Worm (Caenorhabditis elegans) whole organism, L4/young adult: ENCODE measurements around the gene F19C6.2.

Experiments
- W03F9.2 ChIP-seq: fragments of 150-350 bp; optimal IDR thresholded peaks from 2 replicates; lab custom pipeline; 2014; ENCODE audit warnings: missing biosample characterization, missing genetic modification characterization
- dao-5 ChIP-seq: sonication (generic microtip); optimal IDR thresholded peaks from 2 replicates; lab custom pipeline; 2016; ENCODE audit warnings: missing genotype, missing genetic modification characterization, moderate library complexity, missing compliant biosample characterization
- him-1 ChIP-seq: sonication (generic microtip); optimal IDR thresholded peaks from 2 replicates; lab custom pipeline; 2016; ENCODE audit warnings: missing genotype, missing genetic modification reagents, missing genetic modification characterization, missing compliant biosample characterization

F19C6.2 gene

ce11 chrX:9999599-10000201 lies 1.0 kb upstream of the F19C6.2 start:
- TF ChIP-seq him-1 (tag; lab: Kevin White, UChicago), result peak; percentile 70
- TF ChIP-seq dao-5 (tag; lab: Kevin White, UChicago), result no peak
- TF ChIP-seq W03F9.2, result peak; percentile 39

DNA sequence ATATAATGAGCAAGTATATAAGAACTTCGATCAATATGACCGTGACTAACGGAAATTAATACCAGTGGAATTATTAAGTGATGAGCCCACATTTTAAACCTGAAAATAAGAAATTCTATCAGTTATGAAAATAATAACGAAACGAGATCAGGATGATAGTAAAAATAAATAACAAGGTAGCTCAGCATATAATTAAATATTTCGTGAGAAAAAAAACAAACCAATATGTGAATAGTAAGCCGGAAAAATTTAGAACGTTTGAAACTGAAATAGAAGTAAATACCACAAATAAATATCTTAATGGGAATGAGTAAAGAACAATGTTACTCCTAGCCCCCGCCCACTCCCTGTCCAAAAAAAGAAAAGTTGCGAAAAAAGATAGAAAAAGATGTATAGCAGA lies 7.9 kb downstream of the F19C6.2 start, which contains the start of gene F19C6.3:
Gene F19C6.3, minus strand, starts transcription at position 101 of the 400 bp plus-strand sequence.
- TF ChIP-seq W03F9.2 (no peak), him-1 (tag; lab: Kevin White, UChicago) (no peak), dao-5 (tag; lab: Kevin White, UChicago) (no peak)

DNA sequence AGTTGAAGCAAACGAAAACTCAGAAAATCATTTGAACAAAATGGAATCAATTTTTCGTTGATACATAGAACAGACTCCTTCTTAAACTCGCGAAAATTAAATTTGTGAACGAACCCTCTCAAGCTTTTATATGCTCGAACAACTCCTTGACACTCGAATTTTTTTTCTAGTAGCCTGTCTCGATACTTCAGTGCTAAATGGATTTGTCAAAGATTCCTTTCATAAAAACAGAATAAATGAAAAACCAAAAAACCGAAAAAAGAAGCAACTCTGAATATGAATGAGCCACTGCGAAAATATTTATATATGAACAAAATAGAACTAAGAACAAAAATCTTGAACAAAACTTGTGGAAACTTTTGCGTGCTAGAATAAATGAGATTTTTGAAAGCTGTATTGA lies 9.2 kb downstream of the F19C6.2 start:
- TF ChIP-seq him-1 (tag; lab: Kevin White, UChicago) (no peak), dao-5 (tag; lab: Kevin White, UChicago) (no peak), W03F9.2 (no peak)

DNA sequence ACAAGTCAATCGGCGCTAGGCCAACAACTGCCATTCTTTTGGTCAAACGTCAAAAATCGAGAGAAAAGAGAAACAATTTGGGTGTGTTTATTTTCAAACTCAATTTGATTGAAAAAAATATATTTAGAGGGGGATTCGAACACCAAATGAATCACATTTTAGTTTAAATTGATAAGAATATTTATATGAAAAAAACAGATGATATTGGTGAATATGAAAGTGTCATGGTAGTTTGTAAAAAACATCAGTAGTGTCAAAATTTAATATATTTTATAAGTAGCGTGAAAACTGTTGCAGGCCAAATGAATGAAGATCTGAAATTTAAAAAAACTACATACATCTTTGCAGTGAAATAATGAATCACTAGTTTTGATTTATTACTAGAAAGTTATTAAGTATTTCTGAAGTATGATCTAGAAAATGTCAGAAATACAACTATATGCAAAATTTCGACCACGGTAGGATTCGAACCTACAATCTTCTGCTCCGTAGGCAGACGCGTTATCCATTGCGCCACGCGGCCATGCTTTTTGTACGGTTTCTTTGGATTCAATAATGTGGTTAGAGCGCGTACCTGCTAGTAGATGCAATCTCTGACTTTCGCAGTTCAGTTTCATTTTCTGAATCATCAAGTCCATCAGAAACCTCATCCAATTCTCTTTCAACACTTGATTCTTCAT lies 17.4 kb downstream of the F19C6.2 start, which contains the start of gene F19C6.4:
Gene F19C6.4, minus strand, starts transcription at position 51 of the 680 bp plus-strand sequence.
- TF ChIP-seq him-1 (tag; lab: Kevin White, UChicago), result no peak
- TF ChIP-seq dao-5 (tag; lab: Kevin White, UChicago), result no peak
- TF ChIP-seq W03F9.2, result no peak

DNA sequence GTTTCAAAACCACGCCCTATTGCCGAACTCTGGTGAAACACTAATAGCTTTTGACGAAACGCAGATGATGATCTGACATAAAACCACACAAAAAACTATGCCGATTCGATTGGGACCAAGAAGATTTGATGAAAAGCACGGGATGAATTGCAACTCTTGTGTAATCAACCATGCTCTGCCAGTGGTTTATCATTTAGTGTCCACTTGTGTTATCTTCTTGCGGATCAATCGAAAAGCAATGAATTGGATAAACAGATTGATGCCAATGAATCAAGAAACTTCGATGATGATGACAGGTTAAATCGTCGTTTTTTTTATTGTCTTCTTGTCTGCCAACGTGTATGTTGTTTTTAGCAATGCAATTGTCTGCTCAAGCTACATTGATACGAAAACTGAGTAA lies 21.3 kb downstream of the F19C6.2 start, which contains the start of gene F42G10.1:
Gene F42G10.1, minus strand, starts transcription at position 151 of the 400 bp plus-strand sequence.
- no peak for TF ChIP-seq dao-5 (tag; lab: Kevin White, UChicago)
- no peak for TF ChIP-seq him-1 (tag; lab: Kevin White, UChicago)
- no peak for TF ChIP-seq W03F9.2

ce11 chrX:10026347-10026746 lies 25.6 kb downstream of the F19C6.2 start:
- TF ChIP-seq dao-5 (tag; lab: Kevin White, UChicago), result no peak
- TF ChIP-seq W03F9.2, result peak; percentile 12

DNA sequence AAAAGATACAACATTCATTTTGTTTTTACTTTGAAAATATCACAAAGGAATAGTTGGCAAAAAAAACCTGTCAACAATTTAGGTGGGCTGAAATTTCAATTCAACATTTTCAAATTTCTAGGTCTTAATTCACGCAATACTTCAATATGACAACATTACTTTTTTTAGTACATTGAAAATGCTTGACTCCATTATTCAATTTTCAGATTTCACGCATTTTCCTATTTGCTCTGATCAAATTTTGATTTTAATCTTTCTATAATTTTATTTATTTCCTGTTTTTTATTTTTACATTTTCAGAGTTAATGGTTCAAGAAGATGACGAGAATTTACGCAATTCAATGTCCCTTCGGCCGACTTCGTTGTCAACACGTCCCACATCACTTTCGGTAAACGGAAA lies 26.8 kb downstream of the F19C6.2 start, which contains the start of gene mkk-4:
Gene mkk-4, plus strand, starts transcription at position 301 of the 400 bp plus-strand sequence.
- TF ChIP-seq him-1 (tag; lab: Kevin White, UChicago) (no peak), W03F9.2 (no peak), dao-5 (tag; lab: Kevin White, UChicago) (no peak)

ce11 chrX:10030836-10031235 lies 30.1 kb downstream of the F19C6.2 start, which contains the start of gene sek-6:
TSS of gene sek-6 (plus strand) at chrX:10031150.
- TF ChIP-seq dao-5 (tag; lab: Kevin White, UChicago) (no peak), W03F9.2 (no peak), him-1 (tag; lab: Kevin White, UChicago) (no peak)

DNA sequence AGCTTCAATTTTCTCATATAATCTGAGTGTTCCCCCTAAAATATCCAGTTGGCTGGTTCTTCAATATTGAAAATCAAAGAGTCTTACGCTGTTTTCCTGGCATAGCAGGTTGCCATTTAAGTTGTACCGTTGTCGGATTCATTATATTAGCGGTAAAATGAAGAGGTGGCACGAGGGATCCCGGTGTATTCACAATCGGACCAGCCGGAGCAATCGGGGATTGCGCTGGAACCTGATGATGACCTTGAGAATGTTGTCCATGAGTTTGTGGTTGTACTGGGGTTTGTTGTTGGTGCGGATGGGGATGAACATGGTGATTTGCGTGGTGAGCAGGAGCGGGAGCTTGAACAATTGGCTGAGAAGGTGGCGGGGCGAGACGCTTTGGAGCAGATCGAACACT lies 43.7 kb downstream of the F19C6.2 start:
- TF ChIP-seq dao-5 (tag; lab: Kevin White, UChicago) (no peak), him-1 (tag; lab: Kevin White, UChicago) (no peak), W03F9.2 (no peak)

- TF ChIP-seq W03F9.2 (no peak), dao-5 (tag; lab: Kevin White, UChicago) (no peak), him-1 (tag; lab: Kevin White, UChicago) (no peak)
Measured at ce11 chrX:10047325-10047724, 46.6 kb downstream of the F19C6.2 start, which contains the start of gene ZC374.2. TSS of gene ZC374.2 (minus strand) at chrX:10047425.

- TF ChIP-seq dao-5 (tag; lab: Kevin White, UChicago) (no peak), him-1 (tag; lab: Kevin White, UChicago) (no peak), W03F9.2 (no peak)
Measured at ce11 chrX:10049160-10049559, 48.4 kb downstream of the F19C6.2 start, which contains the start of gene gnrr-3. TSS of gene gnrr-3 (plus strand) at chrX:10049460.

- TF ChIP-seq him-1 (tag; lab: Kevin White, UChicago) (no peak), dao-5 (tag; lab: Kevin White, UChicago) (no peak), W03F9.2 (no peak)
Measured at ce11 chrX:10051625-10052024, 50.9 kb downstream of the F19C6.2 start.

- TF ChIP-seq dao-5 (tag; lab: Kevin White, UChicago), result no peak
- TF ChIP-seq him-1 (tag; lab: Kevin White, UChicago), result no peak
- no peak for TF ChIP-seq W03F9.2
Measured at ce11 chrX:10053742-10054409, 53.1 kb downstream of the F19C6.2 start, which contains the start of gene cbs-1. TSS of gene cbs-1 (plus strand) at chrX:10054275.

DNA sequence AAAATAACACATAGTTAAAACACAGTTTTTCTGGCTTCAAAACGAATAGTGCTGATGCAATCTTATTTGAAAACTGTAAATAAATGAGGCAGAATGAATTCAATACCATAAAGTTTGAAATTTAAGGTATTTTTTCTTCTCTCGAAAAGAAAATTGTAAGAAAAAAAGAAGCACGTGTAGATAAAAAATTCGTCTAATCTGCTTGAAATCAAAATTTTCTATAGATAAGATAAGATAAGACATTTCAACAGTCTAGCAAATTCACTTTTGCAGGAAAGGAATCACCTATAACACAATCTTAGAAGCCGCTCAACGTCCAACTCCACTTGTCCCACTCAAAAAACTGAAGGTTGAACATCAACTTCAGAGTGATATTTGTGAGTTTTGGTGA lies 53.7 kb downstream of the F19C6.2 start:
- TF ChIP-seq him-1 (tag; lab: Kevin White, UChicago), result no peak
- TF ChIP-seq W03F9.2, result no peak
- TF ChIP-seq dao-5 (tag; lab: Kevin White, UChicago), result no peak
